Worm (Caenorhabditis elegans) whole organism, mixed stage, embryonic: ENCODE data around the gene zchc-1A.
A peak's percentile ranks its signal among the peaks of the same experiment; 100 is the strongest.

Source experiments
- M03D4.4 ChIP-seq: sonication (generic microtip); optimal IDR thresholded peaks from 2 replicates; lab custom pipeline; 2017; ENCODE audit warnings: mild to moderate bottlenecking, missing genetic modification characterization, missing compliant biosample characterization
- bed-3 ChIP-seq: fragments of 200-800 bp; sonication (Bioruptor generic); optimal IDR thresholded peaks from 3 replicates; lab custom pipeline; 2018; ENCODE audit warnings: mild to moderate bottlenecking, missing genetic modification characterization, moderate library complexity, missing compliant biosample characterization
- blmp-1 ChIP-seq: fragments of 150-350 bp; optimal IDR thresholded peaks from 2 replicates; lab custom pipeline; 2014; ENCODE audit warnings: missing biosample characterization, missing genetic modification characterization
- ceh-43 ChIP-seq: fragments of 200-800 bp; sonication (Bioruptor generic); optimal IDR thresholded peaks from 2 replicates; lab custom pipeline; 2018; ENCODE audit warnings: mild to moderate bottlenecking, missing genetic modification characterization, moderate library complexity, missing compliant biosample characterization
- ceh-83 ChIP-seq: fragments of 200-800 bp; sonication (Bioruptor generic); optimal IDR thresholded peaks from 2 replicates; lab custom pipeline; 2018; ENCODE audit warnings: mild to moderate bottlenecking, missing genetic modification characterization, missing compliant biosample characterization
- ces-1 ChIP-seq: fragments of 150-350 bp; optimal IDR thresholded peaks from 2 replicates; lab custom pipeline; 2014; ENCODE audit warnings: missing biosample characterization, missing genetic modification reagents, missing genetic modification characterization
- cnd-1 ChIP-seq: fragments of 200-800 bp; sonication (Bioruptor generic); optimal IDR thresholded peaks from 2 replicates; lab custom pipeline; 2018; ENCODE audit warnings: mild to moderate bottlenecking, missing genetic modification characterization, missing compliant biosample characterization
- drap-1 ChIP-seq: fragments of 200-800 bp; sonication (Bioruptor generic); optimal IDR thresholded peaks from 3 replicates; lab custom pipeline; 2018; ENCODE audit warnings: mild to moderate bottlenecking, missing genetic modification characterization, missing compliant biosample characterization
- elt-1 ChIP-seq: sonication (generic microtip); optimal IDR thresholded peaks from 2 replicates; lab custom pipeline; 2017; ENCODE audit warnings: missing genetic modification characterization, mild to moderate bottlenecking, missing compliant biosample characterization, antibody characterized with exemption, moderate library complexity, borderline replicate concordance; ENCODE audit not compliant: insufficient read depth
- elt-3 ChIP-seq: fragments of 150-350 bp; optimal IDR thresholded peaks from 2 replicates; lab custom pipeline; 2014; ENCODE audit warnings: missing biosample characterization, missing genetic modification characterization
- flh-1 ChIP-seq: fragments of 200-800 bp; sonication (Bioruptor generic); optimal IDR thresholded peaks from 2 replicates; lab custom pipeline; 2018; ENCODE audit warnings: mild to moderate bottlenecking, missing genetic modification characterization, moderate library complexity, missing compliant biosample characterization
- ham-2 ChIP-seq: fragments of 200-800 bp; sonication (Bioruptor generic); optimal IDR thresholded peaks from 2 replicates; lab custom pipeline; 2018; ENCODE audit warnings: mild to moderate bottlenecking, missing genetic modification characterization, missing compliant biosample characterization
- hlh-1 ChIP-seq: fragments of 150-350 bp; optimal IDR thresholded peaks from 2 replicates; lab custom pipeline; 2014; ENCODE audit warnings: missing biosample characterization, missing genetic modification reagents, missing genetic modification characterization
- lin-32 ChIP-seq: fragments of 200-800 bp; sonication (Bioruptor generic); optimal IDR thresholded peaks from 2 replicates; lab custom pipeline; 2018; ENCODE audit warnings: mild to moderate bottlenecking, missing genetic modification characterization, missing compliant biosample characterization
- lsy-2 ChIP-seq: fragments of 150-350 bp; optimal IDR thresholded peaks from 2 replicates; lab custom pipeline; 2014; ENCODE audit warnings: missing biosample characterization, missing genetic modification characterization
- mab-5 ChIP-seq: fragments of 150-350 bp; optimal IDR thresholded peaks from 2 replicates; lab custom pipeline; 2014; ENCODE audit warnings: missing biosample characterization, missing genetic modification characterization
- mep-1 ChIP-seq: fragments of 150-350 bp; optimal IDR thresholded peaks from 2 replicates; lab custom pipeline; 2017; ENCODE audit warnings: missing biosample characterization, missing genetic modification reagents, missing genetic modification characterization, inconsistent platforms
- mls-2 ChIP-seq: sonication (generic microtip); optimal IDR thresholded peaks from 2 replicates; lab custom pipeline; 2016; ENCODE audit warnings: mild to moderate bottlenecking, missing genetic modification characterization, moderate library complexity, missing compliant biosample characterization
- nhr-12 ChIP-seq: fragments of 150-350 bp; optimal IDR thresholded peaks from 2 replicates; lab custom pipeline; 2014; ENCODE audit warnings: missing biosample characterization, missing genetic modification characterization
- nhr-2 ChIP-seq: fragments of 150-350 bp; optimal IDR thresholded peaks from 2 replicates; lab custom pipeline; 2014; ENCODE audit warnings: missing biosample characterization, missing genetic modification characterization
- nhr-237 ChIP-seq: fragments of 150-350 bp; optimal IDR thresholded peaks from 2 replicates; lab custom pipeline; 2014; ENCODE audit warnings: missing biosample characterization, missing genetic modification characterization
- nhr-28 ChIP-seq: fragments of 150-350 bp; optimal IDR thresholded peaks from 2 replicates; lab custom pipeline; 2014; ENCODE audit warnings: missing biosample characterization, missing genetic modification characterization
- pha-4 ChIP-seq: fragments of 150-350 bp; optimal IDR thresholded peaks from 2 replicates; lab custom pipeline; 2018; ENCODE audit warnings: missing biosample characterization, missing genetic modification reagents, missing genetic modification characterization
- sem-2 ChIP-seq: fragments of 200-800 bp; sonication (Bioruptor generic); optimal IDR thresholded peaks from 2 replicates; lab custom pipeline; 2018; ENCODE audit warnings: mild to moderate bottlenecking, missing genetic modification characterization, missing compliant biosample characterization
- snpc-4 ChIP-seq: fragments of 150-350 bp; optimal IDR thresholded peaks from 2 replicates; lab custom pipeline; 2014; ENCODE audit warnings: missing biosample characterization, missing genetic modification characterization
- sptf-1 ChIP-seq: sonication (generic microtip); optimal IDR thresholded peaks from 2 replicates; lab custom pipeline; 2017; ENCODE audit warnings: mild to moderate bottlenecking, missing genetic modification characterization, moderate library complexity, missing compliant biosample characterization
- tbx-8 ChIP-seq: fragments of 200-800 bp; sonication (Bioruptor generic); optimal IDR thresholded peaks from 2 replicates; lab custom pipeline; 2018; ENCODE audit warnings: mild to moderate bottlenecking, missing genetic modification characterization, moderate library complexity, missing compliant biosample characterization
- unc-120 ChIP-seq: sonication (generic microtip); optimal IDR thresholded peaks from 2 replicates; lab custom pipeline; 2017; ENCODE audit warnings: missing genetic modification characterization, missing compliant biosample characterization; ENCODE audit not compliant: poor library complexity, severe bottlenecking
- unc-62 ChIP-seq: fragments of 150-350 bp; optimal IDR thresholded peaks from 2 replicates; lab custom pipeline; 2014; ENCODE audit warnings: missing biosample characterization, missing genetic modification reagents, missing genetic modification characterization
- zip-8 ChIP-seq: fragments of 150-350 bp; optimal IDR thresholded peaks from 2 replicates; lab custom pipeline; 2014; ENCODE audit warnings: missing biosample characterization, missing genetic modification characterization
- ztf-11 ChIP-seq: fragments of 150-350 bp; optimal IDR thresholded peaks from 2 replicates; lab custom pipeline; 2014; ENCODE audit warnings: missing biosample characterization, missing genetic modification characterization

Gene zchc-1A

ce11 chrX:5137716-5138470, 36.3 kb upstream of the zchc-1A start:
- TF ChIP-seq mep-1, result no peak
- no peak for TF ChIP-seq sptf-1 (tag; lab: Kevin White, UChicago)
- no peak for TF ChIP-seq zip-8 (tag; lab: Kevin White, UChicago)
- no peak for TF ChIP-seq mls-2
- no peak for TF ChIP-seq cnd-1 (tag; lab: Kevin White, UChicago)
- TF ChIP-seq snpc-4 (tag; lab: Kevin White, UChicago), result no peak
- TF ChIP-seq nhr-12 (tag; lab: Kevin White, UChicago), result no peak
- no peak for TF ChIP-seq nhr-28 (tag; lab: Kevin White, UChicago)
- no peak for TF ChIP-seq elt-1 (tag; lab: Kevin White, UChicago)
- TF ChIP-seq drap-1 (GFP tag; lab: Kevin White, UChicago), result no peak
- TF ChIP-seq flh-1 (GFP tag; lab: Kevin White, UChicago), result no peak
- TF ChIP-seq nhr-2 (tag; lab: Kevin White, UChicago), result no peak
- TF ChIP-seq blmp-1 (tag; lab: Kevin White, UChicago), result no peak
- no peak for TF ChIP-seq nhr-237 (tag; lab: Kevin White, UChicago)
- TF ChIP-seq hlh-1 (tag; lab: Kevin White, UChicago), result no peak
- no peak for TF ChIP-seq unc-62 (GFP tag; lab: Kevin White, UChicago)
- TF ChIP-seq elt-3 (tag; lab: Kevin White, UChicago), result no peak
- no peak for TF ChIP-seq ham-2 (GFP tag; lab: Kevin White, UChicago)
- no peak for TF ChIP-seq lsy-2
- no peak for TF ChIP-seq tbx-8 (GFP tag; lab: Kevin White, UChicago)

ce11 chrX:5140177-5140576, 34.0 kb upstream of the zchc-1A start:
- TF ChIP-seq lin-32 (GFP tag; lab: Kevin White, UChicago) (peak; percentile 43), tbx-8 (GFP tag; lab: Kevin White, UChicago) (no peak), mab-5 (tag; lab: Kevin White, UChicago) (no peak), sptf-1 (tag; lab: Kevin White, UChicago) (peak; percentile 69), cnd-1 (tag; lab: Kevin White, UChicago) (peak; percentile 75), mls-2 (peak; percentile 82), hlh-1 (tag; lab: Kevin White, UChicago) (peak; percentile 34), ces-1 (peak; percentile 73), ceh-43 (GFP tag; lab: Kevin White, UChicago) (no peak), bed-3 (GFP tag; lab: Kevin White, UChicago) (peak; percentile 11), nhr-28 (tag; lab: Kevin White, UChicago) (no peak), M03D4.4 (tag; lab: Kevin White, UChicago) (peak; percentile 72), ham-2 (GFP tag; lab: Kevin White, UChicago) (peak; percentile 42), drap-1 (GFP tag; lab: Kevin White, UChicago) (peak; percentile 73), unc-120 (tag; lab: Kevin White, UChicago) (peak; percentile 61), pha-4 (tag; lab: Kevin White, UChicago) (peak; percentile 32)

ce11 chrX:5142403-5142802, 31.8 kb upstream of the zchc-1A start:
- TF ChIP-seq pha-4 (tag; lab: Kevin White, UChicago) (peak; percentile 82), mep-1 (no peak)

ce11 chrX:5147918-5148317, 26.3 kb upstream of the zchc-1A start, which contains the start of gene C31H2.14:
Gene C31H2.14, plus strand, starts transcription at chrX:5148218.
- no peak for TF ChIP-seq ztf-11 (tag; lab: Kevin White, UChicago)
- no peak for TF ChIP-seq nhr-2 (tag; lab: Kevin White, UChicago)
- TF ChIP-seq snpc-4 (tag; lab: Kevin White, UChicago), result no peak
- no peak for TF ChIP-seq cnd-1 (tag; lab: Kevin White, UChicago)
- TF ChIP-seq ceh-43 (GFP tag; lab: Kevin White, UChicago), result no peak
- no peak for TF ChIP-seq mab-5 (tag; lab: Kevin White, UChicago)
- TF ChIP-seq ceh-83 (GFP tag; lab: Kevin White, UChicago), result no peak
- no peak for TF ChIP-seq lin-32 (GFP tag; lab: Kevin White, UChicago)
- no peak for TF ChIP-seq sem-2 (GFP tag; lab: Kevin White, UChicago)
- no peak for TF ChIP-seq zip-8 (tag; lab: Kevin White, UChicago)
- TF ChIP-seq flh-1 (GFP tag; lab: Kevin White, UChicago), result no peak
- no peak for TF ChIP-seq ham-2 (GFP tag; lab: Kevin White, UChicago)
- TF ChIP-seq pha-4 (tag; lab: Kevin White, UChicago), result no peak
